Fruit fly (Drosophila melanogaster) whole organism, embryonic: Measurements from ENCODE around the gene Ythdc1.

Source experiments
- HLH3B ChIP-seq: fragments of 200-800 bp; sonication (Bioruptor generic); IDR thresholded peaks from 2 replicates; pipeline ENCODE4 v1.3.6; 2022; ENCODE audit warnings: missing biosample characterization, missing genetic modification characterization
- NFAT ChIP-seq: fragments of 200-800 bp; sonication (Bioruptor generic); IDR thresholded peaks from 2 replicates; pipeline ENCODE4 v1.3.6; 2022; ENCODE audit warnings: missing biosample characterization, missing genetic modification characterization
- croc ChIP-seq: fragments of 200-800 bp; sonication (Bioruptor generic); conservative IDR thresholded peaks from 3 replicates; pipeline ENCODE4 v1.3.6; 2022; ENCODE audit warnings: missing biosample characterization, missing genetic modification characterization

DNA sequence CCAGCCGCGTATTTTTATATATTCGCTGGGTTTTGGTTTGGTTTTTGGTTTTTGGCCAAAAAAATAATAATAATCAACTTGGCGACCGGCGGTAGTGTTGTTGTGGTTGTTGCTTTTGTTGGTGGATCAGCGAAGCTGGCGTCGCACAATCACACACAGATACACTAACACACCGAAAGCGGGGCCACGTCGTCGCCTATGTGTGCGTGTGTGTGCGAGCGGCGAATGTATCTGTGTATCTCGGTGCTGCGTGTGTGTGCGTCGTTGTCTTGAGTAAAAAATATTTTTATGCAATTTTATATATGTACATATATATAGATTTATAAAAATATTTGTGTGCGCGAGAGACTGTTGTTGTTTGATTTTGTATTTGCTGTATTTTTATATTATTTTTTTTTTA, 43.1 kb upstream of the Ythdc1 start:
- TF ChIP-seq croc = no peak
- TF ChIP-seq HLH3B (GFP tag; lab: Robert Waterston, UW) = no peak
- no peak for TF ChIP-seq NFAT (GFP tag; lab: Robert Waterston, UW)
